Worm (Caenorhabditis elegans): ENCODE results near the gene rps-22.

The rps-22 gene

DNA sequence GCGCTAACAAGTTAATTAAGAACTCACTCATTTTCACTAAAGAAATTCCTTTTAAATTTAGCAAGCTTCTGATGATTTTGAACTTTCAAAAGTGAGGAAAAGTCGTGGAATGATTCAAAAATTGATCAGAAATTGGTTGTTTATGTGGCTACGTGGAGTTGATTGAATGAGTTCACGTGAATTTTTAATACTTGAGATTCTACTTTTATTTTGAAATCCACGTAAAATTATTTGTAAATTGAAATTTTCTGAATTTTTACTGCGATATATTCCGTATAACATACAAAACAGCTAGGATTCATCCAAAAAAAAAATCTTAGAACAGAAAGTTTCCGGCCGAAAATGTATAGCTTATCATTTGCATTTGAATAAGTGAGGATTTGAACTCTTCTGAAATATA, 19.5 kb downstream of the rps-22 start, which contains the start of gene moa-1:
Gene moa-1, minus strand, starts transcription at position 101 of the 400 bp plus-strand sequence.
- no peak for TF ChIP-seq dmd-4 (tag; optimal IDR thresholded peaks at IDR 0.05)
- no peak for TF ChIP-seq F13H6.1 (tag; optimal IDR thresholded peaks at IDR 0.05)
- no peak for TF ChIP-seq sem-4 (tag; optimal IDR thresholded peaks at IDR 0.05)
- TF ChIP-seq lin-13 (GFP tag; optimal IDR thresholded peaks at IDR 0.05): no peak
- no peak for TF ChIP-seq peb-1 (tag; optimal IDR thresholded peaks at IDR 0.05)
- no peak for TF ChIP-seq lsy-2 (tag; optimal IDR thresholded peaks at IDR 0.05)
- TF ChIP-seq nhr-21 (tag; optimal IDR thresholded peaks at IDR 0.05): no peak
- TF ChIP-seq ceh-16 (tag; optimal IDR thresholded peaks at IDR 0.05): no peak
- TF ChIP-seq unc-39 (tag; optimal IDR thresholded peaks at IDR 0.05): no peak
- no peak for TF ChIP-seq snpc-4 (tag; optimal IDR thresholded peaks at IDR 0.05)
- no peak for TF ChIP-seq skn-1 (tag; optimal IDR thresholded peaks at IDR 0.05)
- TF ChIP-seq nhr-10 (tag; optimal IDR thresholded peaks at IDR 0.05): no peak
- no peak for TF ChIP-seq Y55F3AM.14 (GFP tag; optimal IDR thresholded peaks at IDR 0.05)
- TF ChIP-seq nhr-237 (tag; optimal IDR thresholded peaks at IDR 0.05): no peak
- TF ChIP-seq aly-2 (tag; optimal IDR thresholded peaks at IDR 0.05): no peak
- TF ChIP-seq crh-2 (tag; optimal IDR thresholded peaks at IDR 0.05): no peak

- TF ChIP-seq nhr-6 (tag; optimal IDR thresholded peaks at IDR 0.05) (no peak), lsy-2 (tag; optimal IDR thresholded peaks at IDR 0.05) (no peak), nhr-77 (tag; optimal IDR thresholded peaks at IDR 0.05) (no peak), ztf-11 (tag; optimal IDR thresholded peaks at IDR 0.05) (no peak), crh-2 (tag; optimal IDR thresholded peaks at IDR 0.05) (no peak), nhr-237 (tag; optimal IDR thresholded peaks at IDR 0.05) (no peak)
Measured at ce11 chrIII:1970433-1970832, 20.1 kb downstream of the rps-22 start, which contains the start of gene R155.5. TSS of gene R155.5 (minus strand) at chrIII:1970533.

- TF ChIP-seq sma-9 (GFP tag; optimal IDR thresholded peaks at IDR 0.05) (no peak), sma-9 (tag; optimal IDR thresholded peaks at IDR 0.05) (no peak), ceh-16 (tag; optimal IDR thresholded peaks at IDR 0.05) (no peak), F13H6.1 (tag; optimal IDR thresholded peaks at IDR 0.05) (no peak), unc-62 (GFP tag; optimal IDR thresholded peaks at IDR 0.05) (no peak), skn-1 (tag; optimal IDR thresholded peaks at IDR 0.05) (no peak)
Measured at ce11 chrIII:1975992-1976391, 25.7 kb downstream of the rps-22 start.

ce11 chrIII:1976642-1977041, 26.3 kb downstream of the rps-22 start, which contains the start of gene R155.3:
TSS of gene R155.3 (minus strand) at chrIII:1976742.
- TF ChIP-seq snpc-4 (tag; optimal IDR thresholded peaks at IDR 0.05): no peak
- TF ChIP-seq ceh-82 (tag; optimal IDR thresholded peaks at IDR 0.05): no peak
- TF ChIP-seq sma-3 (GFP tag; optimal IDR thresholded peaks at IDR 0.05): no peak
- no peak for TF ChIP-seq nhr-129 (tag; optimal IDR thresholded peaks at IDR 0.05)

DNA sequence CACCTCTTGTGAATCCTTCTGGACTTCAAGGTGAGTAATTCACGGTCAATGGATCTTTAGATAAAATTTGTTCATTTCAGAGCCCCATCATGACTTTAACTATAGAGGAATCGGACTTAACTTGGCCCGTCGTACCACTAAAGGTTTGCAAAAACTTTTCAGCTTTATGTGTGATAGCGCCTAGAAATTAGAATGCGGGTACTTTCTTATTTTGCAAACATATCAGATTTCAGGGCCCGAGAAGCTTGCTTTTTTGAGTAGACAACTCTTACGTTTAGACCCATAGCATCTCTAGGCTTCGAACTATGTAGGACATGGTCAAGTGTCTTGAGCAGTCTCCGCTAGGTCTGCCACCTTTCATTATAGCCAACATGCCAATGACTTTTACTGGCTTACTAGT, 27.1 kb downstream of the rps-22 start:
- TF ChIP-seq elt-1 (tag; optimal IDR thresholded peaks at IDR 0.05): no peak
- TF ChIP-seq nhr-12 (tag; optimal IDR thresholded peaks at IDR 0.05): no peak
- TF ChIP-seq sem-4 (tag; optimal IDR thresholded peaks at IDR 0.05): no peak
- no peak for TF ChIP-seq nhr-10 (tag; optimal IDR thresholded peaks at IDR 0.05)
- TF ChIP-seq unc-55 (GFP tag; optimal IDR thresholded peaks at IDR 0.05): no peak
- TF ChIP-seq ztf-1 (GFP tag; conservative IDR thresholded peaks at IDR 0.05): no peak
- TF ChIP-seq ceh-16 (tag; optimal IDR thresholded peaks at IDR 0.05): no peak

- TF ChIP-seq elt-3 (tag; optimal IDR thresholded peaks at IDR 0.05) (no peak), ceh-16 (tag; optimal IDR thresholded peaks at IDR 0.05) (no peak), skn-1 (tag; optimal IDR thresholded peaks at IDR 0.05) (no peak), dmd-4 (tag; optimal IDR thresholded peaks at IDR 0.05) (no peak), nhr-6 (tag; optimal IDR thresholded peaks at IDR 0.05) (no peak), blmp-1 (tag; optimal IDR thresholded peaks at IDR 0.05; ENCODE audit: insufficient read depth) (no peak), fos-1 (tag; optimal IDR thresholded peaks at IDR 0.05) (no peak), egl-27 (tag; optimal IDR thresholded peaks at IDR 0.05) (no peak), sma-3 (GFP tag; optimal IDR thresholded peaks at IDR 0.05) (no peak), mab-5 (tag; optimal IDR thresholded peaks at IDR 0.05) (no peak), ceh-82 (tag; optimal IDR thresholded peaks at IDR 0.05) (no peak), sem-4 (tag; optimal IDR thresholded peaks at IDR 0.05) (no peak)
Measured at ce11 chrIII:1981467-1981866, 31.1 kb downstream of the rps-22 start.

Measured in whole organism, L2 larva.